Fruit fly (Drosophila melanogaster): ENCODE results near the gene CG3448.
A peak's percentile ranks its signal among the peaks of the same experiment; 100 is the strongest.

dm6 chr3L:9447239-9447777 lies 4.1 kb downstream of the CG3448 start:
- TF ChIP-seq OdsH (GFP tag; optimal IDR thresholded peaks at IDR 0.05), result no peak
- TF ChIP-seq psq (GFP tag; optimal IDR thresholded peaks at IDR 0.05), result peak; percentile 62
- no peak for TF ChIP-seq pan (optimal IDR thresholded peaks at IDR 0.05)
- no peak for TF ChIP-seq sv (GFP tag; optimal IDR thresholded peaks at IDR 0.05)
- TF ChIP-seq usp (GFP tag; optimal IDR thresholded peaks at IDR 0.05), result no peak
- no peak for TF ChIP-seq sage (GFP tag; optimal IDR thresholded peaks at IDR 0.05)

Measured in whole organism, wandering third instar larva.